Worm (Caenorhabditis elegans): Measurements from ENCODE around the gene fbxb-96.

DNA sequence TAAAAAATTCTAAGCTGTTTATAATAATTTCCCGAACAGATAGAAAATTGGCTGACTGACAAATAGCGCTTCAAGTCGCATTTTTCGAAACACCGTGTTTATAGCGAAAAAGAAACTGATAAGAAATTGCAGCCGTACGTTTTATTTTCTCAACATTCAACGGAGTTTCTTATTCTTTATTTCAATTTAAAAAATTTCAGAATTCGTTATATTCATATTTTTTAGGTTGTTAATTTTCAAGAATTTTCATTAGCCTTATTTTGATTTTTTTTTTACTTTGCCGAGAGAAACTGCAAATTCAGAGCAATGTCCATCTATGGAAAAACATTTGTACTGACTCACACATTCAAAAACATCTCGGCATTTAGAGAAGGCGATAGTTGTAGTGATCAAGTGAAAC, 47.7 kb upstream of the fbxb-96 start, which contains the start of gene C46F9.6:
- TF ChIP-seq sea-2 (GFP tag; optimal IDR thresholded peaks at IDR 0.05) (no peak), nhr-28 (tag; optimal IDR thresholded peaks at IDR 0.05) (no peak), fkh-10 (GFP tag; optimal IDR thresholded peaks at IDR 0.05) (no peak), snpc-4 (tag; optimal IDR thresholded peaks at IDR 0.05) (no peak), unc-62 (GFP tag; optimal IDR thresholded peaks at IDR 0.05) (no peak), lin-39 (tag; optimal IDR thresholded peaks at IDR 0.05) (no peak), skn-1 (tag; optimal IDR thresholded peaks at IDR 0.05) (no peak), ceh-82 (tag; optimal IDR thresholded peaks at IDR 0.05) (no peak), nhr-76 (tag; optimal IDR thresholded peaks at IDR 0.05) (no peak), fkh-2 (tag; optimal IDR thresholded peaks at IDR 0.05) (no peak)
